Fruit fly (Drosophila melanogaster): ENCODE data around the gene CG7519.

The CG7519 gene

DNA sequence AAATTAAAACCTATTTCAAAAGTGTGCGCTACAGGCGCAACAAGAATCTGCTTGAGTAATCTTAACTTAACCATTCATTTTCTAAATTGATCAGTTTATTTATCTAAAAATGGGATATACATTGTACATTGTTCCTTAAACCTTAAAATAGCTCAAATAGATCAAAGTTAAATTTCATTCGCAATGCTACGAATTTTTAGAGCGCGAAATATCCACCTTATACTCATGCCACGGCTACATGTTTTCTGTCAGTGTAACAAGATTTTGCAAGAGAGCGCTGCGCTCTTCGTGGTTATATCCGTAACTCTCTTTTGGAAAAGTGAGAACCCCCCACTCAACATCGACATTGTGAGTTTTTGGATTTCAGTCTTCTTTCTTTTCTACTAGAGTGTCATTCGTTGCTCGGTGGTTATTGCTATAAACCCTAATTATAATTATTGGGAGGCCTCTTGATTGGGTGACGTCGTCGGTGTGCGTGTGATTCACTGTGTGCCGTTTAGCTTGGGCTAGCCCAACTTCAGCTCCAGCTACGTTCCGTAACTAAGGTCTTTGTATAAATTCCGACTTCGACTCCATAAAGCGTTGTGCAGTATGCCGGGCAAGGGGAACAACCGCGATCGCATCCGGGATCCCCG is 16.7 kb downstream of the CG7519 start (continued):
- peak; percentile 78 for TF ChIP-seq Eip75B (GFP tag; optimal IDR thresholded peaks at IDR 0.05)
- peak; percentile 45 for TF ChIP-seq cyc (GFP tag; optimal IDR thresholded peaks at IDR 0.05)
- no peak for TF ChIP-seq Eip93F (GFP tag; optimal IDR thresholded peaks at IDR 0.05)
- peak; percentile 53 for TF ChIP-seq Lpt (GFP tag; optimal IDR thresholded peaks at IDR 0.05)
- TF ChIP-seq CG3032 (tag; optimal IDR thresholded peaks at IDR 0.05): peak; percentile 62
- no peak for TF ChIP-seq CG11902 (GFP tag; optimal IDR thresholded peaks at IDR 0.05)
- TF ChIP-seq eg (GFP tag; IDR thresholded peaks at IDR 0.05): no peak; the same call in 2 of the 3 replicates
- no peak for TF ChIP-seq dsx (GFP tag; optimal IDR thresholded peaks at IDR 0.05; ENCODE audit: poor library complexity, severe bottlenecking)
- TF ChIP-seq CG6163 (GFP tag; IDR thresholded peaks at IDR 0.05): peak; percentile 67
- TF ChIP-seq CG6854 (GFP tag; optimal IDR thresholded peaks at IDR 0.05): no peak
- peak; percentile 70 for TF ChIP-seq pdm3 (GFP tag; optimal IDR thresholded peaks at IDR 0.05)

DNA sequence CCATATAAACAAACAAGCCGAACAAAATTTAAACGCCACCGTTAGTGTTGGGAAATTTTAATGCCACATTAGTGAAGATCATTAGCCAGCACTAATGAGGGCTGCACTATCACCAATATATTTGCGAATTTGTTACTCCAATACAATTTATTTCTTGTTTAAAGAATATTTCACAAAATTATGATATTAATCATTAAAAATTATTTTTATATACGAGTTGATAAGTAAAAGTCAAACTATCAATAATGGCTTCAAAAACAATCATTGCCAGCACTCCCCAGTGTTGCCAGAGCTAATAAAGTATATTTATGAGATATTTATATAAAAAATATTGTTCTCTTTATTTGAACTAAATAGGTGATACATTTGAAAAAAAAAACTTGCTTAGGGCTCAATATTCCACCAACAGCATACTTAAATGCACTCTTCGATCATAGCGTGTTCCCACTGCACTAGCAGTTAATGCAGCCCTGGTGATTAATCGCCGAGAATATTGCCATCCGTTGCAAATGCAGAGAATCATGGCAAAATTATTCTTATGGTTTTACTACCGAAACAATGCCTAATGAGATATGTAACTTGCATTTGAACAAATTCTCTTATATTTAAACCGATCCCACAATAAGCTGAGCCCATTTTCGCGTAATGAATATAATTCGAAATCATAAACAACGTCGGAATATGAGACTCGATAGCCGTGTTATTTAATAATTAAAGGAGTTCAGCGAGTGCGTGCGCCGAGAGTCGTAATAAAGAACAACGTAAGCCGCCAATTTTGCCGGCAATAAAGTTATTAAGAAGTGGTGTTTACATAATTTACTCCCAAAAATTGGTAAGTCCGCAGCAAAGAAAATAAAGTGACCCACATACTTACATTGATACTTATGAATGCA is 23.2 kb downstream of the CG7519 start, which contains the start of the genes SAK and Cdk12:
TSS of gene SAK (minus strand) at position 65 of the 893 bp plus-strand sequence.
TSS of gene Cdk12 (plus strand) at position 484 of the 893 bp plus-strand sequence.
- no peak for TF ChIP-seq Hr38 (GFP tag; optimal IDR thresholded peaks at IDR 0.05)
- peak; percentile 83 for TF ChIP-seq Sox102F (GFP tag; optimal IDR thresholded peaks at IDR 0.05)
- TF ChIP-seq dsx (GFP tag; optimal IDR thresholded peaks at IDR 0.05; ENCODE audit: poor library complexity, severe bottlenecking): peak; percentile 77
- peak; percentile 60 for TF ChIP-seq fkh (GFP tag; optimal IDR thresholded peaks at IDR 0.05)
- TF ChIP-seq Gug (GFP tag; IDR thresholded peaks at IDR 0.05): peak; percentile 64
- TF ChIP-seq fd59A (GFP tag; optimal IDR thresholded peaks at IDR 0.05): peak; percentile 63
- TF ChIP-seq CG4318 (GFP tag; optimal IDR thresholded peaks at IDR 0.05): peak; percentile 78
- peak; percentile 75 for TF ChIP-seq CG15336 (GFP tag; IDR thresholded peaks at IDR 0.05)
- TF ChIP-seq CG9139 (GFP tag; optimal IDR thresholded peaks at IDR 0.05): peak; percentile 49
- TF ChIP-seq CG1621 (tag; optimal IDR thresholded peaks at IDR 0.05): peak; percentile 35
- TF ChIP-seq CG7368 (GFP tag; optimal IDR thresholded peaks at IDR 0.05): peak; percentile 75
- peak; percentile 74 for TF ChIP-seq CG11762 (GFP tag; optimal IDR thresholded peaks at IDR 0.05; ENCODE audit: insufficient read depth)
- peak; percentile 78 for TF ChIP-seq cyc (GFP tag; optimal IDR thresholded peaks at IDR 0.05)
- peak; percentile 79 for TF ChIP-seq pdm3 (GFP tag; optimal IDR thresholded peaks at IDR 0.05)
- peak; percentile 59 to 75 for TF ChIP-seq ss (GFP tag; optimal IDR thresholded peaks at IDR 0.05)
- TF ChIP-seq CG6276 (GFP tag; optimal IDR thresholded peaks at IDR 0.05): no peak
- TF ChIP-seq esn (GFP tag; optimal IDR thresholded peaks at IDR 0.05): peak; percentile 82
- peak; percentile 59 for TF ChIP-seq Sox14 (GFP tag; optimal IDR thresholded peaks at IDR 0.05)
- peak; percentile 86 for TF ChIP-seq acj6 (GFP tag; optimal IDR thresholded peaks at IDR 0.05)
- peak; percentile 74 for TF ChIP-seq Hr39 (GFP tag; optimal IDR thresholded peaks at IDR 0.05)
- peak; percentile 76 for TF ChIP-seq CG11294 (GFP tag; IDR thresholded peaks at IDR 0.05)
- peak; percentile 75 for TF ChIP-seq CG8319 (GFP tag; optimal IDR thresholded peaks at IDR 0.05)
- peak; percentile 80 for TF ChIP-seq Sox15 (GFP tag; optimal IDR thresholded peaks at IDR 0.05)
- no peak for TF ChIP-seq CG16779 (tag; optimal IDR thresholded peaks at IDR 0.05)
- TF ChIP-seq Met (GFP tag; optimal IDR thresholded peaks at IDR 0.05): peak; percentile 77
- peak; percentile 84 for TF ChIP-seq CG3032 (tag; optimal IDR thresholded peaks at IDR 0.05)
- no peak for TF ChIP-seq svp (GFP tag)
- TF ChIP-seq spab (GFP tag; optimal IDR thresholded peaks at IDR 0.05): peak; percentile 67
- peak; percentile 70 for TF ChIP-seq CG6808 (GFP tag; optimal IDR thresholded peaks at IDR 0.05)
- peak; percentile 83 for TF ChIP-seq achi (GFP tag; optimal IDR thresholded peaks at IDR 0.05)
- peak; percentile 69 for TF ChIP-seq Blimp-1 (GFP tag; optimal IDR thresholded peaks at IDR 0.05)
- TF ChIP-seq CG10631 (GFP tag; optimal IDR thresholded peaks at IDR 0.05): peak; percentile 90
- TF ChIP-seq Eip93F (GFP tag; optimal IDR thresholded peaks at IDR 0.05): peak; percentile 71
- peak; percentile 86 for TF ChIP-seq CG34406 (GFP tag; optimal IDR thresholded peaks at IDR 0.05)
- TF ChIP-seq CG6792 (GFP tag; optimal IDR thresholded peaks at IDR 0.05): peak; percentile 71
- TF ChIP-seq topi (GFP tag; optimal IDR thresholded peaks at IDR 0.05): peak; percentile 66
- TF ChIP-seq CG6854 (GFP tag; optimal IDR thresholded peaks at IDR 0.05): peak; percentile 59
- peak; percentile 67 for TF ChIP-seq lz (GFP tag; optimal IDR thresholded peaks at IDR 0.05)
- TF ChIP-seq Lpt (GFP tag; optimal IDR thresholded peaks at IDR 0.05): peak; percentile 77
- peak; percentile 79 for TF ChIP-seq CG8119 (GFP tag; IDR thresholded peaks at IDR 0.05)
- peak; percentile 9 for TF ChIP-seq fd85E (GFP tag; optimal IDR thresholded peaks at IDR 0.05)

Data from whole organism, prepupa.